Fruit fly (Drosophila melanogaster): ENCODE measurements around the gene Gr33a.

Gene Gr33a

DNA sequence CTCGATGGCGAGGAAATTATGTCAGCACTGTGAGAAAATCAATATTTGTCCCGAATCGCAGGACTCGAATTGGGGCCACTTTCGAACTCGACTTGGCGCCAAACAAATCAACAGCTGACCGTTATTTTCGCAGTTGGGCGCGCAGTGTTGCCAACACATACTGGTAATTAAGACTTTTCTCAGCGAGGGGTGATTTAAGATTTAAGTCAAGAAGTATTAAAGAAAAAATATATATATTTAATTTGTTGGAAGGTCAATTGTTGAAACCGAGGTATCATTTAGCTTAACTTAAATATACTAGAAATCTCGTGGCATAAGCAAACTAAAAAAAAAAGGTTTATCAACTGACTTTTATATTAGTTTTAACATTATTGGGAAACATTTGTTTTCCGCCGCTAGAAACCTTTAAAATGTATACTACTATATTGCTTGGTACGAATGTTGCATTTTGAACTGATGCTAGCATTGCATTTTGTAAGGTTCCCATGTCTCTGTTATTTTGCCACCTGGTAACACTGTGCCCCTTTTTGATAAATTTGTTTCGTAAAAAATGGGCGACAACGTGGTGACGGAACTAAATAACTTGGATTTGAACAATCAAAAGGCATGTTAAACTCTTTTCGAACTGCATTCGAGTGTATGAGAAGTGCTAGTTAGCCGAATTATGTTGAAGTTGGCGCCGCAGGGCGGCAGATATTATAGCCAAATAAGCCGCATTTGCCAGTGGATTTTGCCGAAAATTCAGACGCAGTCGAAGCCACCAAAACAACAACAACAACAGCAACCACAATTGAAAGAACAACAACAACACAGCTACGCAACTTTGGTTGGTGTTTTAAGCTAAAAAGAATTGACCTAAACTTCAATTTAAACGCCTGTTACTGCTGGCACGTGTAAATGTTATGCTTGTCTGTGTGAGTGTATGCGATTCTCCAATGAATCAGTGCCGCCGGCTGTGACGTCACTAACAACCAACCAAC is 34.3 kb upstream of the Gr33a start, which contains the start of the genes Patsas and ThrRS (continued):
- peak; percentile 83 for TF ChIP-seq CG3032 (tag; optimal IDR thresholded peaks at IDR 0.05)
- TF ChIP-seq topi (GFP tag; optimal IDR thresholded peaks at IDR 0.05), result peak; percentile 76
- no peak for TF ChIP-seq dsx (GFP tag; optimal IDR thresholded peaks at IDR 0.05; ENCODE audit: poor library complexity, severe bottlenecking)
- TF ChIP-seq CG11762 (GFP tag; optimal IDR thresholded peaks at IDR 0.05; ENCODE audit: insufficient read depth), result no peak
- TF ChIP-seq Lpt (GFP tag; optimal IDR thresholded peaks at IDR 0.05), result peak; percentile 80
- TF ChIP-seq Eip93F (GFP tag; optimal IDR thresholded peaks at IDR 0.05), result peak; percentile 1
- no peak for TF ChIP-seq spab (GFP tag; optimal IDR thresholded peaks at IDR 0.05)
- no peak for TF ChIP-seq CG4318 (GFP tag; optimal IDR thresholded peaks at IDR 0.05)
- TF ChIP-seq CG8632 (GFP tag; optimal IDR thresholded peaks at IDR 0.05), result no peak
- TF ChIP-seq Smox (GFP tag; optimal IDR thresholded peaks at IDR 0.05), result no peak
- TF ChIP-seq Sox102F (GFP tag; optimal IDR thresholded peaks at IDR 0.05), result no peak
- TF ChIP-seq Blimp-1 (GFP tag; optimal IDR thresholded peaks at IDR 0.05), result no peak
- peak in 1 of 2 experiments; percentile 49 for TF ChIP-seq salr (GFP tag; optimal IDR thresholded peaks at IDR 0.05)
- peak; percentile 81 for TF ChIP-seq Gug (GFP tag; IDR thresholded peaks at IDR 0.05)
- peak; percentile 56 for TF ChIP-seq CG7368 (GFP tag; optimal IDR thresholded peaks at IDR 0.05)
- TF ChIP-seq CG10631 (GFP tag; optimal IDR thresholded peaks at IDR 0.05), result no peak
- peak; percentile 83 for TF ChIP-seq CG31627 (GFP tag; optimal IDR thresholded peaks at IDR 0.05)
- TF ChIP-seq CG6808 (GFP tag; optimal IDR thresholded peaks at IDR 0.05), result peak; percentile 71
- TF ChIP-seq acj6 (GFP tag; optimal IDR thresholded peaks at IDR 0.05), result peak; percentile 85
- TF ChIP-seq Eip75B (GFP tag; optimal IDR thresholded peaks at IDR 0.05), result no peak
- peak; percentile 66 for TF ChIP-seq CG6792 (GFP tag; optimal IDR thresholded peaks at IDR 0.05)
- peak; percentile 81 for TF ChIP-seq Sox14 (GFP tag; optimal IDR thresholded peaks at IDR 0.05)
- TF ChIP-seq CG9139 (GFP tag; optimal IDR thresholded peaks at IDR 0.05), result peak; percentile 54
- TF ChIP-seq pdm3 (GFP tag; optimal IDR thresholded peaks at IDR 0.05), result no peak
- TF ChIP-seq dac (GFP tag; optimal IDR thresholded peaks at IDR 0.05), result peak; percentile 83
- peak; percentile 81 for TF ChIP-seq esn (GFP tag; optimal IDR thresholded peaks at IDR 0.05)
- TF ChIP-seq vri (GFP tag; optimal IDR thresholded peaks at IDR 0.05), result no peak
- TF ChIP-seq CG15336 (GFP tag; IDR thresholded peaks at IDR 0.05), result peak; percentile 85
- TF ChIP-seq Ets96B (tag; optimal IDR thresholded peaks at IDR 0.05), result peak; percentile 60
- TF ChIP-seq svp (GFP tag), result no peak
- peak; percentile 85 for TF ChIP-seq lz (GFP tag; optimal IDR thresholded peaks at IDR 0.05)
- no peak for TF ChIP-seq ss (GFP tag; optimal IDR thresholded peaks at IDR 0.05)
- peak; percentile 59 for TF ChIP-seq CG16779 (tag; optimal IDR thresholded peaks at IDR 0.05)

DNA sequence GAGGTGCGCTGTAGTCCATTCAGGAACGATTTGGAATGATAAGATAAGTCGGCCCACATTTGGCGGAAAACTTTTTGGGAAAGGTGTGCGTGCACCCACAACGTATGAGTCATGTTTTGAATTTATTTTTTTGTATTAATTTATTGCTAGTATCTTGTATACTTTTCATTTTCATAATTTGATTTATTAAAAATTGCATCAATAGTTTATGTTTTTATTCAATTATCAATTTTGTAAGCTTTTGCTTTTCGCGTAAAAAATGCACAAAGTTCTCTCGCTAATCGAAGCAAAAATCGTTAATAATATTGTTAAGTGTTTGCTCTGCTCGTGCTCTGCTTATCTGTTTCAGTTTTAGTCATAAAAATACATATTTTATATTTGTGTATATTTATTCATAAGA is 30.7 kb upstream of the Gr33a start:
- TF ChIP-seq fd85E (GFP tag; optimal IDR thresholded peaks at IDR 0.05), result no peak
- no peak for TF ChIP-seq vri (GFP tag; optimal IDR thresholded peaks at IDR 0.05)
- TF ChIP-seq dac (GFP tag; optimal IDR thresholded peaks at IDR 0.05), result no peak
- no peak for TF ChIP-seq Ets96B (tag; optimal IDR thresholded peaks at IDR 0.05)
- no peak for TF ChIP-seq CG8319 (GFP tag; optimal IDR thresholded peaks at IDR 0.05)
- no peak for TF ChIP-seq CG11902 (GFP tag; optimal IDR thresholded peaks at IDR 0.05)
- no peak for TF ChIP-seq CG6163 (GFP tag; IDR thresholded peaks at IDR 0.05)
- TF ChIP-seq acj6 (GFP tag; optimal IDR thresholded peaks at IDR 0.05), result no peak
- TF ChIP-seq CG11762 (GFP tag; optimal IDR thresholded peaks at IDR 0.05; ENCODE audit: insufficient read depth), result no peak
- TF ChIP-seq esn (GFP tag; optimal IDR thresholded peaks at IDR 0.05), result no peak
- no peak for TF ChIP-seq CG31627 (GFP tag; optimal IDR thresholded peaks at IDR 0.05)
- no peak for TF ChIP-seq Sox15 (GFP tag; optimal IDR thresholded peaks at IDR 0.05)
- TF ChIP-seq lz (GFP tag; optimal IDR thresholded peaks at IDR 0.05), result no peak
- no peak for TF ChIP-seq Hr39 (GFP tag; optimal IDR thresholded peaks at IDR 0.05)
- TF ChIP-seq CG16779 (tag; optimal IDR thresholded peaks at IDR 0.05), result no peak
- no peak for TF ChIP-seq CG6854 (GFP tag; optimal IDR thresholded peaks at IDR 0.05)
- no peak for TF ChIP-seq CG4318 (GFP tag; optimal IDR thresholded peaks at IDR 0.05)
- no peak for TF ChIP-seq fd59A (GFP tag; optimal IDR thresholded peaks at IDR 0.05)
- no peak for TF ChIP-seq CG11294 (GFP tag; IDR thresholded peaks at IDR 0.05)

Measured in whole organism, prepupa.